Worm (Caenorhabditis elegans) whole organism, young adult: ENCODE measurements around the gene act-3.
A peak's percentile ranks its signal among the peaks of the same experiment; 100 is the strongest.

ENCODE experiments used
- D2030.7 ChIP-seq: fragments of 200-800 bp; sonication (Bioruptor generic); IDR thresholded peaks from 2 replicates; pipeline ENCODE4 v1.3.6; 2022; ENCODE audit warnings: missing genetic modification reagents, missing genetic modification characterization, missing compliant biosample characterization
- F37B4.10 ChIP-seq: fragments of 200-800 bp; sonication (Bioruptor generic); IDR thresholded peaks from 2 replicates; pipeline ENCODE4 v1.3.6; 2022; ENCODE audit warnings: missing genetic modification characterization, missing compliant biosample characterization
- F39B2.1 ChIP-seq: fragments of 200-800 bp; sonication (Bioruptor generic); IDR thresholded peaks from 2 replicates; pipeline ENCODE4 v1.3.6; 2022; ENCODE audit warnings: missing genetic modification reagents, missing genetic modification characterization, missing compliant biosample characterization
- F49E8.2 ChIP-seq: sonication (generic microtip); optimal IDR thresholded peaks from 3 replicates; lab custom pipeline; 2017; ENCODE audit warnings: missing genetic modification characterization, mild to moderate bottlenecking, missing compliant biosample characterization, antibody characterized with exemption, moderate library complexity; ENCODE audit not compliant: insufficient read depth
- F55B11.4 ChIP-seq: sonication (generic microtip); optimal IDR thresholded peaks from 2 replicates; lab custom pipeline; 2016; ENCODE audit warnings: missing compliant biosample characterization, missing genetic modification characterization, borderline replicate concordance; ENCODE audit not compliant: insufficient read depth
- F57C9.4 ChIP-seq: sonication (generic microtip); optimal IDR thresholded peaks from 2 replicates; lab custom pipeline; 2017; ENCODE audit warnings: mild to moderate bottlenecking, missing genetic modification characterization, missing compliant biosample characterization
- K11D2.4 ChIP-seq: fragments of 200-800 bp; sonication (Bioruptor generic); IDR thresholded peaks from 2 replicates; pipeline ENCODE4 v1.3.6; 2022; ENCODE audit warnings: missing genetic modification reagents, missing genetic modification characterization, missing compliant biosample characterization
- Y67H2A.10 ChIP-seq: fragments of 200-800 bp; sonication (Bioruptor generic); conservative IDR thresholded peaks from 2 replicates; pipeline ENCODE4 v1.3.6; 2022; ENCODE audit warnings: missing genetic modification reagents, missing genetic modification characterization, missing compliant biosample characterization
- ama-1 ChIP-seq, 3 experiments: fragments of 150-350 bp in 1 of 3; sonication (generic microtip) in 2 of 3; optimal IDR thresholded peaks; 2 replicates each; lab custom pipeline; 2014 to 2018; ENCODE audit warnings: missing biosample characterization in 2 of 3, missing genetic modification characterization in 2 of 3, missing genetic modification reagents in 2 of 3
- aptf-3 ChIP-seq: fragments of 200-800 bp; sonication (Bioruptor generic); IDR thresholded peaks from 2 replicates; pipeline ENCODE4 v1.3.6; 2022; ENCODE audit warnings: missing genetic modification characterization, missing compliant biosample characterization
- athp-1 ChIP-seq: sonication (generic microtip); optimal IDR thresholded peaks from 2 replicates; lab custom pipeline; 2017; ENCODE audit warnings: mild to moderate bottlenecking, missing genetic modification characterization, missing compliant biosample characterization
- attf-3 ChIP-seq: fragments of 200-800 bp; sonication (Bioruptor generic); conservative IDR thresholded peaks from 2 replicates; pipeline ENCODE4 v1.3.6; 2022; ENCODE audit warnings: missing genetic modification reagents, missing genetic modification characterization, missing compliant biosample characterization
- ccch-3 ChIP-seq: fragments of 200-800 bp; sonication (Bioruptor generic); optimal IDR thresholded peaks from 2 replicates; lab custom pipeline; 2018; ENCODE audit warnings: mild to moderate bottlenecking, missing genetic modification characterization, missing compliant biosample characterization
- ceh-100 ChIP-seq: fragments of 200-800 bp; sonication (Bioruptor generic); IDR thresholded peaks from 2 replicates; pipeline ENCODE4 v1.3.6; 2022; ENCODE audit warnings: missing genetic modification reagents, missing genetic modification characterization, missing compliant biosample characterization
- ceh-27 ChIP-seq: fragments of 200-800 bp; sonication (Bioruptor generic); optimal IDR thresholded peaks from 2 replicates; lab custom pipeline; 2018; ENCODE audit warnings: mild to moderate bottlenecking, missing genetic modification characterization, moderate library complexity, missing compliant biosample characterization
- ceh-79 ChIP-seq: sonication (generic microtip); optimal IDR thresholded peaks from 2 replicates; lab custom pipeline; 2017; ENCODE audit warnings: mild to moderate bottlenecking, missing genetic modification characterization, missing compliant biosample characterization
- ceh-91 ChIP-seq: fragments of 200-800 bp; sonication (Bioruptor generic); IDR thresholded peaks from 2 replicates; pipeline ENCODE4 v1.3.6; 2022; ENCODE audit warnings: missing genetic modification reagents, missing genetic modification characterization, missing compliant biosample characterization
- dox-1 ChIP-seq: fragments of 200-800 bp; sonication (Bioruptor generic); IDR thresholded peaks from 2 replicates; pipeline ENCODE4 v1.3.6; 2022; ENCODE audit warnings: missing genetic modification reagents, missing genetic modification characterization, missing compliant biosample characterization
- egl-18 ChIP-seq: fragments of 200-800 bp; sonication (Bioruptor generic); IDR thresholded peaks from 2 replicates; pipeline ENCODE4 v1.3.6; 2022; ENCODE audit warnings: missing genetic modification reagents, missing genetic modification characterization, missing compliant biosample characterization
- egrh-3 ChIP-seq: fragments of 200-800 bp; sonication (Bioruptor generic); IDR thresholded peaks from 2 replicates; pipeline ENCODE4 v1.3.6; 2022; ENCODE audit warnings: missing genetic modification reagents, missing genetic modification characterization, missing compliant biosample characterization
- ekl-4 ChIP-seq: fragments of 200-800 bp; sonication (Bioruptor generic); IDR thresholded peaks from 2 replicates; pipeline ENCODE4 v1.3.6; 2022; ENCODE audit warnings: missing genetic modification reagents, missing genetic modification characterization, missing compliant biosample characterization
- ets-4 ChIP-seq: fragments of 200-800 bp; sonication (Bioruptor generic); optimal IDR thresholded peaks from 2 replicates; lab custom pipeline; 2018; ENCODE audit warnings: mild to moderate bottlenecking, missing genetic modification characterization, missing compliant biosample characterization
- fkh-3 ChIP-seq: sonication (generic microtip); optimal IDR thresholded peaks from 2 replicates; lab custom pipeline; 2016; ENCODE audit warnings: mild to moderate bottlenecking, missing genetic modification characterization, missing compliant biosample characterization
- hmg-1.2 ChIP-seq: fragments of 200-800 bp; sonication (Bioruptor generic); IDR thresholded peaks from 2 replicates; pipeline ENCODE4 v1.3.6; 2022; ENCODE audit warnings: missing genetic modification reagents, missing genetic modification characterization, missing compliant biosample characterization
- hmg-20 ChIP-seq: fragments of 200-800 bp; sonication (Bioruptor generic); IDR thresholded peaks from 2 replicates; pipeline ENCODE4 v1.3.6; 2022; ENCODE audit warnings: missing genetic modification reagents, missing genetic modification characterization, missing compliant biosample characterization
- lin-40 ChIP-seq: sonication (generic microtip); optimal IDR thresholded peaks from 2 replicates; lab custom pipeline; 2016; ENCODE audit warnings: missing genetic modification characterization, mild to moderate bottlenecking, missing compliant biosample characterization, missing genotype, missing genetic modification reagents
- lsy-27 ChIP-seq: sonication (generic microtip); optimal IDR thresholded peaks from 2 replicates; lab custom pipeline; 2017; ENCODE audit warnings: missing genetic modification characterization, mild to moderate bottlenecking, missing compliant biosample characterization, antibody characterized with exemption, missing genotype, borderline replicate concordance; ENCODE audit not compliant: insufficient read depth
- madf-10 ChIP-seq: sonication (generic microtip); optimal IDR thresholded peaks from 2 replicates; lab custom pipeline; 2016; ENCODE audit warnings: mild to moderate bottlenecking, missing genetic modification characterization, missing compliant biosample characterization
- madf-3 ChIP-seq: fragments of 200-800 bp; sonication (Bioruptor generic); IDR thresholded peaks from 2 replicates; pipeline ENCODE4 v1.3.6; 2022; ENCODE audit warnings: missing genetic modification reagents, missing genetic modification characterization, missing compliant biosample characterization
- nhr-179 ChIP-seq: sonication (generic microtip); optimal IDR thresholded peaks from 2 replicates; lab custom pipeline; 2016; ENCODE audit warnings: mild to moderate bottlenecking, missing genetic modification characterization, missing compliant biosample characterization
- pbrm-1 ChIP-seq: fragments of 200-800 bp; sonication (Bioruptor generic); IDR thresholded peaks from 2 replicates; pipeline ENCODE4 v1.3.6; 2022; ENCODE audit warnings: missing genetic modification reagents, missing genetic modification characterization, missing compliant biosample characterization
- rcor-1 ChIP-seq: fragments of 200-800 bp; sonication (Bioruptor generic); IDR thresholded peaks from 2 replicates; pipeline ENCODE4 v1.3.6; 2022; ENCODE audit warnings: missing genetic modification reagents, missing genetic modification characterization, missing compliant biosample characterization
- repo-1 ChIP-seq: sonication (generic microtip); optimal IDR thresholded peaks from 2 replicates; lab custom pipeline; 2017; ENCODE audit warnings: mild to moderate bottlenecking, missing genetic modification characterization, missing compliant biosample characterization
- sea-2 ChIP-seq: fragments of 200-800 bp; sonication (Bioruptor generic); IDR thresholded peaks from 2 replicates; pipeline ENCODE4 v1.3.6; 2022; ENCODE audit warnings: missing genetic modification characterization, missing compliant biosample characterization
- sptf-2 ChIP-seq: fragments of 200-800 bp; sonication (Bioruptor generic); optimal IDR thresholded peaks from 2 replicates; lab custom pipeline; 2018; ENCODE audit warnings: mild to moderate bottlenecking, missing genetic modification characterization, missing compliant biosample characterization
- tbp1 ChIP-seq: fragments of 200-800 bp; sonication (Bioruptor generic); optimal IDR thresholded peaks from 2 replicates; lab custom pipeline; 2018; ENCODE audit warnings: mild to moderate bottlenecking, missing genetic modification characterization, missing compliant biosample characterization
- tlf-1 ChIP-seq: fragments of 200-800 bp; sonication (Bioruptor generic); optimal IDR thresholded peaks from 2 replicates; lab custom pipeline; 2018; ENCODE audit warnings: mild to moderate bottlenecking, missing genetic modification characterization, missing compliant biosample characterization
- zfh-2 ChIP-seq: fragments of 200-800 bp; sonication (Bioruptor generic); conservative IDR thresholded peaks from 2 replicates; pipeline ENCODE4 v1.3.6; 2022; ENCODE audit warnings: missing genetic modification reagents, missing genetic modification characterization, missing compliant biosample characterization
- ztf-18 ChIP-seq: sonication (generic microtip); optimal IDR thresholded peaks from 2 replicates; lab custom pipeline; 2016; ENCODE audit warnings: missing genotype, mild to moderate bottlenecking, missing genetic modification characterization, missing compliant biosample characterization
- ztf-22 ChIP-seq: fragments of 200-800 bp; sonication (Bioruptor generic); optimal IDR thresholded peaks from 2 replicates; lab custom pipeline; 2018; ENCODE audit warnings: mild to moderate bottlenecking, missing genetic modification characterization, moderate library complexity, missing compliant biosample characterization
- ztf-26 ChIP-seq: sonication (generic microtip); optimal IDR thresholded peaks from 2 replicates; lab custom pipeline; 2017; ENCODE audit warnings: missing genetic modification characterization, missing compliant biosample characterization

act-3 gene

DNA sequence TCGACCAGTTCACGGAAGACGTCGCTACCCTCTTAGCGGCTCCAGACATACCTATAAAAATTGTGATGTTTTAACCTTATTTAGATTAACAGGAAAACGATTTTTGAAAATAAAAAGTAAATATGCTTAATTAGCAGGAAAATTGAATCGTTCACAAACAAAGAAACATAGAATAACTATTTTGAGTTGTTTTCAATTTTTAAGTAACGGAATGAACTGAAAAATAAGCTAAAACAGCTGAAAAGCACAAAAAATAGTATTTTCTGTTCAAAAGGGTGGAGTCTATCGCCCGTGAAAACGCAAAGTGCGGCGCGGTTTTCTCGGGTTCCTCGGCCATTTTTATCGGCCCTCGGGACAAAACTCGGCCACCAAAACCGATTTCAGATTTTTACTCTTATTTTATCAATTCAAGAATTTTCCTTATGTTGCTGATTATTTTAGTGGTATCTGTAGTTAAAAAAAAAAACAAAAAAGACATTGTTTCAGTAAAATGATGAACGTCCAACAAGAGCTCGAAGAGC, 49.6 kb upstream of the act-3 start, which contains the start of the genes atp-5 and lmtr-3 (continued):
- no peak for TF ChIP-seq F57C9.4
- TF ChIP-seq attf-3 (GFP tag; lab: Robert Waterston, UW): peak; percentile 63; the same call in 1 of the 2 replicates
- no peak for TF ChIP-seq lsy-27 (tag; lab: Kevin White, UChicago)
- TF ChIP-seq hmg-1.2 (GFP tag; lab: Robert Waterston, UW): no peak; the same call in 1 of the 2 replicates
- peak; percentile 47 for TF ChIP-seq tbp1 (GFP tag; lab: Kevin White, UChicago)
- peak; percentile 30 for TF ChIP-seq tlf-1 (GFP tag; lab: Kevin White, UChicago)
- no peak for TF ChIP-seq ekl-4 (GFP tag; lab: Robert Waterston, UW)
- TF ChIP-seq K11D2.4: peak; percentile 63; the same call in 1 of the 2 replicates
- peak; percentile 85 for TF ChIP-seq D2030.7 (GFP tag; lab: Robert Waterston, UW)
- peak; percentile 28 for TF ChIP-seq lin-40 (tag; lab: Kevin White, UChicago)
- TF ChIP-seq ztf-26 (tag; lab: Kevin White, UChicago): no peak
- peak; percentile 76 for TF ChIP-seq Y67H2A.10 (GFP tag; lab: Robert Waterston, UW)
- TF ChIP-seq rcor-1: peak; percentile 56
- TF ChIP-seq ccch-3: peak; percentile 23
- no peak for TF ChIP-seq fkh-3 (tag; lab: Kevin White, UChicago)
- TF ChIP-seq dox-1 (GFP tag; lab: Robert Waterston, UW): peak; percentile 93
- TF ChIP-seq egrh-3 (GFP tag; lab: Robert Waterston, UW): peak; percentile 67
- no peak for TF ChIP-seq ets-4 (GFP tag; lab: Kevin White, UChicago)
- TF ChIP-seq repo-1 (tag; lab: Kevin White, UChicago): no peak
- peak; percentile 56 for TF ChIP-seq ceh-91 (GFP tag; lab: Robert Waterston, UW)
- TF ChIP-seq egl-18 (GFP tag; lab: Robert Waterston, UW): no peak
- TF ChIP-seq ceh-100 (GFP tag; lab: Robert Waterston, UW): peak; percentile 75
- peak; percentile 47 for TF ChIP-seq athp-1 (tag; lab: Kevin White, UChicago)
- peak; percentile 48 for TF ChIP-seq ztf-18 (tag; lab: Kevin White, UChicago)
- peak; percentile 0 for TF ChIP-seq F49E8.2 (tag; lab: Kevin White, UChicago)
- no peak for TF ChIP-seq ztf-22
- no peak for TF ChIP-seq F55B11.4
- no peak for TF ChIP-seq F39B2.1 (GFP tag; lab: Robert Waterston, UW)
- TF ChIP-seq sea-2 (GFP tag; lab: Robert Waterston, UW): no peak
- TF ChIP-seq ceh-79 (tag; lab: Kevin White, UChicago): no peak
- TF ChIP-seq madf-10 (tag; lab: Kevin White, UChicago): peak; percentile 68
- TF ChIP-seq nhr-179 (tag; lab: Kevin White, UChicago): no peak
- TF ChIP-seq sptf-2: no peak
- peak; percentile 89 for TF ChIP-seq ceh-27 (GFP tag; lab: Kevin White, UChicago)
- TF ChIP-seq madf-3: 0 out of 2 replicates have a peak, but pooled peaks have one; percentile 58
- no peak for TF ChIP-seq aptf-3 (GFP tag; lab: Robert Waterston, UW)
- no peak for TF ChIP-seq zfh-2 (GFP tag; lab: Robert Waterston, UW)
- 0 out of 2 replicates have a peak, but pooled peaks have one; percentile 28 for TF ChIP-seq hmg-20 (GFP tag; lab: Robert Waterston, UW)
- TF ChIP-seq F37B4.10: no peak
- no peak for TF ChIP-seq ama-1 (optimal IDR thresholded peaks at IDR 0.05; lab: Kevin White, UChicago)
- no peak for TF ChIP-seq ama-1 (GFP tag; optimal IDR thresholded peaks at IDR 0.05; lab: Kevin White, UChicago)
- peak; percentile 65; the same call in 1 of the 2 replicates for TF ChIP-seq pbrm-1 (GFP tag; lab: Robert Waterston, UW)
